Worm (Caenorhabditis elegans) whole organism, L4 larva: ENCODE measurements around the gene C47D12.4.

ENCODE experiments used
- D1046.2 ChIP-seq: fragments of 200-800 bp; sonication (Bioruptor generic); IDR thresholded peaks from 2 replicates; pipeline ENCODE4 v1.3.6; 2022; ENCODE audit warnings: missing genetic modification characterization, missing compliant biosample characterization
- F10B5.3 ChIP-seq: sonication (generic microtip); optimal IDR thresholded peaks from 2 replicates; lab custom pipeline; 2016; ENCODE audit warnings: mild to moderate bottlenecking, missing genetic modification characterization, missing compliant biosample characterization
- F44E2.7 ChIP-seq: fragments of 200-800 bp; sonication (Bioruptor generic); IDR thresholded peaks from 2 replicates; pipeline ENCODE4 v2.1.2; 2022; ENCODE audit warnings: missing genetic modification characterization, missing compliant biosample characterization
- F49E8.2 ChIP-seq: sonication (generic microtip); optimal IDR thresholded peaks from 2 replicates; lab custom pipeline; 2016; ENCODE audit warnings: missing compliant biosample characterization, mild to moderate bottlenecking, missing genetic modification characterization, borderline replicate concordance
- R02D3.7 ChIP-seq: fragments of 150-350 bp; sonication (generic microtip); optimal IDR thresholded peaks from 3 replicates; lab custom pipeline; 2014; ENCODE audit warnings: missing biosample characterization, missing genetic modification characterization
- Y105C5A.15 ChIP-seq: fragments of 200-800 bp; sonication (Bioruptor generic); IDR thresholded peaks from 2 replicates; pipeline ENCODE4 v1.3.6; 2022; ENCODE audit warnings: missing genetic modification characterization, missing compliant biosample characterization
- Y75B8A.6 ChIP-seq: fragments of 200-800 bp; sonication (Bioruptor generic); IDR thresholded peaks from 2 replicates; pipeline ENCODE4 v1.3.6; 2022; ENCODE audit warnings: missing genetic modification reagents, missing genetic modification characterization, missing compliant biosample characterization
- ZK337.2 ChIP-seq: fragments of 200-800 bp; sonication (Bioruptor generic); IDR thresholded peaks from 2 replicates; pipeline ENCODE4 v1.3.6; 2022; ENCODE audit warnings: missing genetic modification reagents, missing genetic modification characterization, missing compliant biosample characterization
- aha-1 ChIP-seq: fragments of 150-350 bp; peaks from one replicate; lab custom pipeline; 2014; ENCODE audit warnings: missing biosample characterization, missing genetic modification characterization
- aly-2 ChIP-seq: sonication (generic microtip); optimal IDR thresholded peaks from 2 replicates; lab custom pipeline; 2018; ENCODE audit warnings: missing biosample characterization, missing genetic modification characterization
- attf-4 ChIP-seq: sonication (generic microtip); optimal IDR thresholded peaks from 3 replicates; lab custom pipeline; 2017; ENCODE audit warnings: missing biosample characterization, missing genetic modification characterization
- ceh-32 ChIP-seq: sonication (generic microtip); optimal IDR thresholded peaks from 2 replicates; lab custom pipeline; 2016; ENCODE audit warnings: mild to moderate bottlenecking, missing genetic modification characterization, missing compliant biosample characterization; ENCODE audit not compliant: poor library complexity
- ceh-44 ChIP-seq: fragments of 200-800 bp; sonication (Bioruptor generic); IDR thresholded peaks from 2 replicates; pipeline ENCODE4 v1.3.6; 2022; ENCODE audit warnings: missing genetic modification reagents, missing genetic modification characterization, missing compliant biosample characterization
- cey-2 ChIP-seq: sonication (generic microtip); optimal IDR thresholded peaks from 3 replicates; lab custom pipeline; 2017; ENCODE audit warnings: missing genetic modification characterization, mild to moderate bottlenecking, missing compliant biosample characterization, antibody characterized with exemption, borderline replicate concordance; ENCODE audit not compliant: insufficient read depth
- daf-12 ChIP-seq: fragments of 150-350 bp; optimal IDR thresholded peaks from 2 replicates; lab custom pipeline; 2014; ENCODE audit warnings: missing biosample characterization, missing genetic modification reagents, missing genetic modification characterization
- daf-19 ChIP-seq: fragments of 200-800 bp; sonication (Bioruptor generic); conservative IDR thresholded peaks from 2 replicates; pipeline ENCODE4 v1.3.6; 2022; ENCODE audit warnings: missing genetic modification characterization, missing compliant biosample characterization
- daf-8 ChIP-seq: fragments of 200-800 bp; sonication (Bioruptor generic); IDR thresholded peaks from 2 replicates; pipeline ENCODE4 v1.3.6; 2022; ENCODE audit warnings: missing genetic modification characterization, missing compliant biosample characterization
- dmd-8 ChIP-seq: fragments of 200-800 bp; sonication (Bioruptor generic); IDR thresholded peaks from 2 replicates; pipeline ENCODE4 v1.3.6; 2022; ENCODE audit warnings: missing genetic modification characterization, missing compliant biosample characterization
- dve-1 ChIP-seq: sonication (generic microtip); optimal IDR thresholded peaks from 2 replicates; lab custom pipeline; 2017; ENCODE audit warnings: antibody characterized with exemption, mild to moderate bottlenecking, missing genetic modification characterization, missing compliant biosample characterization; ENCODE audit not compliant: insufficient read depth
- egl-27 ChIP-seq: sonication (generic microtip); optimal IDR thresholded peaks from 3 replicates; lab custom pipeline; 2017; ENCODE audit warnings: missing biosample characterization, missing genetic modification reagents, missing genetic modification characterization
- hif-1 ChIP-seq, 2 experiments: sonication (generic microtip); optimal IDR thresholded peaks; 2 replicates each; lab custom pipeline; 2016 to 2017; ENCODE audit warnings: missing compliant biosample characterization in 2 of 2, missing genetic modification characterization in 2 of 2, missing genetic modification reagents in 2 of 2, missing genotype in 2 of 2, mild to moderate bottlenecking in 1 of 2
- hlh-30 ChIP-seq: sonication (generic microtip); optimal IDR thresholded peaks from 2 replicates; lab custom pipeline; 2017; ENCODE audit warnings: antibody characterized with exemption, mild to moderate bottlenecking, missing genetic modification characterization, missing compliant biosample characterization; ENCODE audit not compliant: insufficient read depth
- hmg-1.1 ChIP-seq: fragments of 200-800 bp; sonication (Bioruptor generic); IDR thresholded peaks from 2 replicates; pipeline ENCODE4 v1.3.6; 2022; ENCODE audit warnings: missing genetic modification reagents, missing genetic modification characterization, missing compliant biosample characterization
- lin-39 ChIP-seq: fragments of 150-350 bp; optimal IDR thresholded peaks from 2 replicates; lab custom pipeline; 2014; ENCODE audit warnings: missing biosample characterization, missing genetic modification reagents, missing genetic modification characterization
- lsy-2 ChIP-seq, 2 experiments: fragments of 150-350 bp in 1 of 2; sonication (generic microtip) in 1 of 2; optimal IDR thresholded peaks; 2 replicates each; lab custom pipeline; 2014 to 2017; ENCODE audit warnings: missing biosample characterization in 2 of 2, missing genetic modification characterization in 2 of 2
- madf-5 ChIP-seq, 2 experiments: fragments of 200-800 bp; sonication (Bioruptor generic); IDR thresholded peaks; 2 replicates each; pipeline ENCODE4 v1.3.6; 2022; ENCODE audit warnings: missing compliant biosample characterization in 2 of 2, missing genetic modification characterization in 2 of 2
- madf-9 ChIP-seq: fragments of 200-800 bp; sonication (Bioruptor generic); conservative IDR thresholded peaks from 2 replicates; pipeline ENCODE4 v1.3.6; 2022; ENCODE audit warnings: missing genetic modification reagents, missing genetic modification characterization, missing compliant biosample characterization
- mdl-1 ChIP-seq, 2 experiments: fragments of 150-350 bp in 1 of 2; sonication (generic microtip) in 1 of 2; optimal IDR thresholded peaks; 2 replicates each; lab custom pipeline; 2014 to 2017; ENCODE audit warnings: missing biosample characterization in 2 of 2, missing genetic modification characterization in 2 of 2
- mes-2 ChIP-seq: sonication (generic microtip); optimal IDR thresholded peaks from 2 replicates; lab custom pipeline; 2016; ENCODE audit warnings: missing genotype, mild to moderate bottlenecking, missing genetic modification characterization, missing compliant biosample characterization; ENCODE audit not compliant: poor library complexity, severe bottlenecking
- nhr-102 ChIP-seq: sonication (generic microtip); optimal IDR thresholded peaks from 2 replicates; lab custom pipeline; 2016; ENCODE audit warnings: mild to moderate bottlenecking, missing genetic modification characterization, moderate library complexity, missing compliant biosample characterization
- nhr-76 ChIP-seq: fragments of 150-350 bp; optimal IDR thresholded peaks from 2 replicates; lab custom pipeline; 2014; ENCODE audit warnings: missing biosample characterization, missing genetic modification characterization
- pha-4 ChIP-seq, 2 experiments: fragments of 150-350 bp in 1 of 2; fragments of 200-800 bp in 1 of 2; sonication (Bioruptor generic) in 1 of 2; IDR thresholded peaks in 1 of 2; optimal IDR thresholded peaks in 1 of 2; 2 replicates each; pipeline versions ENCODE4 v1.3.6 to Lab custom; 2014 to 2022; ENCODE audit warnings: missing genetic modification characterization in 2 of 2, missing genetic modification reagents in 2 of 2, missing biosample characterization in 1 of 2, missing compliant biosample characterization in 1 of 2
- php-3 ChIP-seq: fragments of 200-800 bp; sonication (Bioruptor generic); IDR thresholded peaks from 2 replicates; pipeline ENCODE4 v1.3.6; 2022; ENCODE audit warnings: missing genetic modification reagents, missing genetic modification characterization, missing compliant biosample characterization
- pqm-1 ChIP-seq: sonication (generic microtip); optimal IDR thresholded peaks from 2 replicates; lab custom pipeline; 2017; ENCODE audit warnings: missing biosample characterization, missing genetic modification characterization
- saeg-2 ChIP-seq: fragments of 200-800 bp; sonication (Bioruptor generic); IDR thresholded peaks from 2 replicates; pipeline ENCODE4 v1.3.6; 2022; ENCODE audit warnings: missing genetic modification reagents, missing genetic modification characterization, missing compliant biosample characterization
- sdz-12 ChIP-seq: fragments of 200-800 bp; sonication (Bioruptor generic); optimal IDR thresholded peaks from 2 replicates; lab custom pipeline; 2018; ENCODE audit warnings: mild to moderate bottlenecking, missing genetic modification characterization, missing compliant biosample characterization
- snpc-1.2 ChIP-seq: fragments of 200-800 bp; sonication (Bioruptor generic); IDR thresholded peaks from 2 replicates; pipeline ENCODE4 v1.3.6; 2022; ENCODE audit warnings: missing genetic modification reagents, missing genetic modification characterization, missing compliant biosample characterization
- unc-39 ChIP-seq: sonication (generic microtip); optimal IDR thresholded peaks from 2 replicates; lab custom pipeline; 2017; ENCODE audit warnings: missing biosample characterization, missing genetic modification characterization
- zfp-2 ChIP-seq: sonication (generic microtip); optimal IDR thresholded peaks from 2 replicates; lab custom pipeline; 2016; ENCODE audit warnings: mild to moderate bottlenecking, missing genetic modification characterization, missing compliant biosample characterization
- zfp-3 ChIP-seq: fragments of 200-800 bp; sonication (Bioruptor generic); conservative IDR thresholded peaks from 2 replicates; pipeline ENCODE4 v1.3.6; 2022; ENCODE audit warnings: missing genetic modification reagents, missing genetic modification characterization, missing compliant biosample characterization
- zip-11 ChIP-seq: fragments of 200-800 bp; sonication (Bioruptor generic); IDR thresholded peaks from 2 replicates; pipeline ENCODE4 v1.3.6; 2022; ENCODE audit warnings: missing genetic modification characterization, missing compliant biosample characterization
- zip-2 ChIP-seq: fragments of 150-350 bp; optimal IDR thresholded peaks from 2 replicates; lab custom pipeline; 2014; ENCODE audit warnings: missing biosample characterization, missing genetic modification characterization
- ztf-11 ChIP-seq: fragments of 150-350 bp; optimal IDR thresholded peaks from 2 replicates; lab custom pipeline; 2014; ENCODE audit warnings: missing biosample characterization, missing genetic modification characterization

C47D12.4 gene

ce11 chrII:11688011-11688410, 6.4 kb downstream of the C47D12.4 start:
- TF ChIP-seq mdl-1 (tag; optimal IDR thresholded peaks at IDR 0.05; lab: Kevin White, UChicago) (peak in 1 of 2 experiments; percentile 11), zfp-3 (GFP tag; lab: Robert Waterston, UW) (no peak), F10B5.3 (no peak), cey-2 (tag; lab: Kevin White, UChicago) (no peak), daf-19 (GFP tag; lab: Robert Waterston, UW) (no peak), madf-9 (GFP tag; lab: Robert Waterston, UW) (no peak), dmd-8 (GFP tag; lab: Robert Waterston, UW) (no peak), hmg-1.1 (GFP tag; lab: Robert Waterston, UW) (0 out of 2 replicates have a peak, but pooled peaks have one; percentile 19), attf-4 (tag; lab: Kevin White, UChicago) (no peak), ztf-11 (tag; lab: Kevin White, UChicago) (no peak), nhr-76 (tag; lab: Kevin White, UChicago) (no peak), unc-39 (tag; lab: Kevin White, UChicago) (no peak), snpc-1.2 (no peak), mes-2 (tag; lab: Kevin White, UChicago) (peak; percentile 3), madf-5 (GFP tag; IDR thresholded peaks at IDR 0.05; lab: Robert Waterston, UW) (no peak), daf-12 (tag; lab: Kevin White, UChicago) (no peak), aly-2 (tag; lab: Kevin White, UChicago) (no peak), egl-27 (no peak), hlh-30 (tag; lab: Kevin White, UChicago) (peak; percentile 40), pqm-1 (no peak), D1046.2 (no peak), dve-1 (no peak), zfp-2 (tag; lab: Kevin White, UChicago) (no peak)

ce11 chrII:11688643-11689042, 7.1 kb downstream of the C47D12.4 start, which contains the start of gene kel-1:
Gene kel-1 (plus strand): TSS chrII:11688943.
- TF ChIP-seq ZK337.2 (GFP tag; lab: Robert Waterston, UW) (no peak), lin-39 (tag; lab: Kevin White, UChicago) (no peak), nhr-102 (tag; lab: Kevin White, UChicago) (no peak), daf-8 (GFP tag; lab: Robert Waterston, UW) (no peak), ceh-32 (tag; lab: Kevin White, UChicago) (no peak), php-3 (no peak), saeg-2 (GFP tag; lab: Robert Waterston, UW) (no peak), lsy-2 (tag; optimal IDR thresholded peaks at IDR 0.05; lab: Kevin White, UChicago) (no peak), mdl-1 (tag; optimal IDR thresholded peaks at IDR 0.05; lab: Kevin White, UChicago) (no peak), F44E2.7 (no peak)

ce11 chrII:11689941-11690340, 8.4 kb downstream of the C47D12.4 start:
- TF ChIP-seq dve-1 = no peak
- TF ChIP-seq sdz-12 (GFP tag; lab: Kevin White, UChicago) = no peak
- TF ChIP-seq D1046.2 = no peak
- TF ChIP-seq hif-1 (tag; optimal IDR thresholded peaks at IDR 0.05; lab: Kevin White, UChicago) = no peak
- TF ChIP-seq aha-1 (tag; lab: Kevin White, UChicago) = no peak
- no peak for TF ChIP-seq pha-4 (GFP tag; IDR thresholded peaks at IDR 0.05; lab: Robert Waterston, UW)
- no peak for TF ChIP-seq pha-4 (tag; optimal IDR thresholded peaks at IDR 0.05; lab: Kevin White, UChicago)
- TF ChIP-seq saeg-2 (GFP tag; lab: Robert Waterston, UW) = no peak
- no peak for TF ChIP-seq Y75B8A.6 (GFP tag; lab: Robert Waterston, UW)
- TF ChIP-seq dmd-8 (GFP tag; lab: Robert Waterston, UW) = no peak
- no peak for TF ChIP-seq Y105C5A.15 (GFP tag; lab: Robert Waterston, UW)
- TF ChIP-seq ceh-44 (GFP tag; lab: Robert Waterston, UW) = no peak
- TF ChIP-seq zip-2 = no peak
- no peak for TF ChIP-seq R02D3.7 (tag; lab: Kevin White, UChicago)
- no peak for TF ChIP-seq zip-11
- no peak for TF ChIP-seq F49E8.2 (tag; lab: Kevin White, UChicago)
